Worm (Caenorhabditis elegans) whole organism, late embryonic: ENCODE measurements around the gene cah-4.

ENCODE experiments used
- T23F11.4 ChIP-seq: fragments of 200-800 bp; sonication (Bioruptor generic); optimal IDR thresholded peaks from 2 replicates; lab custom pipeline; 2018; ENCODE audit warnings: mild to moderate bottlenecking, missing genetic modification characterization, missing compliant biosample characterization
- ama-1 ChIP-seq: fragments of 150-350 bp; optimal IDR thresholded peaks from 2 replicates; lab custom pipeline; 2014
- ets-4 ChIP-seq: sonication (generic microtip); optimal IDR thresholded peaks from 2 replicates; lab custom pipeline; 2016; ENCODE audit warnings: missing genetic modification characterization, missing compliant biosample characterization
- fkh-10 ChIP-seq: fragments of 150-350 bp; optimal IDR thresholded peaks from 2 replicates; lab custom pipeline; 2014; ENCODE audit warnings: missing biosample characterization, missing genetic modification reagents, missing genetic modification characterization
- hlh-15 ChIP-seq: sonication (generic microtip); optimal IDR thresholded peaks from 2 replicates; lab custom pipeline; 2016; ENCODE audit warnings: missing genetic modification characterization, missing compliant biosample characterization
- hlh-6 ChIP-seq: sonication (generic microtip); optimal IDR thresholded peaks from 2 replicates; lab custom pipeline; 2016; ENCODE audit warnings: missing genotype, missing genetic modification characterization, missing compliant biosample characterization
- lim-6 ChIP-seq: sonication (generic microtip); optimal IDR thresholded peaks from 2 replicates; lab custom pipeline; 2016; ENCODE audit warnings: missing genetic modification characterization, missing compliant biosample characterization
- nhr-232 ChIP-seq: sonication (generic microtip); optimal IDR thresholded peaks from 2 replicates; lab custom pipeline; 2016; ENCODE audit warnings: missing genetic modification characterization, missing compliant biosample characterization
- pag-3 ChIP-seq: sonication (generic microtip); optimal IDR thresholded peaks from 2 replicates; lab custom pipeline; 2016; ENCODE audit warnings: missing compliant biosample characterization, missing genetic modification characterization, borderline replicate concordance
- pat-9 ChIP-seq: fragments of 200-800 bp; sonication (Bioruptor generic); optimal IDR thresholded peaks from 2 replicates; lab custom pipeline; 2018; ENCODE audit warnings: mild to moderate bottlenecking, missing genetic modification characterization, moderate library complexity, missing compliant biosample characterization
- pqm-1 ChIP-seq: sonication (generic microtip); optimal IDR thresholded peaks from 2 replicates; lab custom pipeline; 2016; ENCODE audit warnings: missing genetic modification characterization, missing compliant biosample characterization
- unc-42 ChIP-seq: sonication (generic microtip); optimal IDR thresholded peaks from 2 replicates; lab custom pipeline; 2016; ENCODE audit warnings: missing genotype, missing genetic modification characterization, missing compliant biosample characterization

ce11 chrX:13518861-13519713 lies 23.3 kb upstream of the cah-4 start, which contains the start of the genes cdk-4 and F18H3.1:
- TF ChIP-seq ama-1 (lab: Kevin White, UChicago), result no peak
- TF ChIP-seq hlh-6 (tag; lab: Kevin White, UChicago), result no peak
- TF ChIP-seq ets-4 (tag; lab: Kevin White, UChicago), result no peak
- TF ChIP-seq pag-3 (tag; lab: Kevin White, UChicago), result no peak
- no peak for TF ChIP-seq lim-6 (tag; lab: Kevin White, UChicago)
- no peak for TF ChIP-seq nhr-232 (tag; lab: Kevin White, UChicago)
- TF ChIP-seq fkh-10, result no peak
- no peak for TF ChIP-seq pat-9 (tag; lab: Kevin White, UChicago)
- no peak for TF ChIP-seq T23F11.4 (GFP tag; lab: Kevin White, UChicago)
- TF ChIP-seq unc-42 (tag; lab: Kevin White, UChicago), result peak; percentile 16
- TF ChIP-seq hlh-15 (tag; lab: Kevin White, UChicago), result no peak
- TF ChIP-seq pqm-1 (tag; lab: Kevin White, UChicago), result no peak
